Fruit fly (Drosophila melanogaster) whole organism, wandering third instar larva: ENCODE data around the gene stai.

Source experiments
- CrebA ChIP-seq: fragments of 200-800 bp; sonication (Bioruptor generic); optimal IDR thresholded peaks from 2 replicates; lab custom pipeline; 2016; ENCODE audit warnings: missing biosample characterization, mild to moderate bottlenecking, missing genetic modification characterization, borderline replicate concordance
- N ChIP-seq: fragments of >200 bp; optimal IDR thresholded peaks from 2 replicates; lab custom pipeline; 2018; ENCODE audit warnings: missing biosample characterization, missing external identifiers, missing genetic modification characterization
- OdsH ChIP-seq: fragments of 200-800 bp; sonication (Bioruptor generic); optimal IDR thresholded peaks from 2 replicates; lab custom pipeline; 2016; ENCODE audit warnings: missing biosample characterization, mild to moderate bottlenecking, missing genetic modification characterization
- dmrt93B ChIP-seq: fragments of 200-800 bp; sonication (Bioruptor generic); optimal IDR thresholded peaks from 2 replicates; lab custom pipeline; 2018; ENCODE audit warnings: missing biosample characterization, mild to moderate bottlenecking, missing genetic modification characterization
- ey ChIP-seq: fragments of 200-800 bp; sonication (Bioruptor generic); optimal IDR thresholded peaks from 2 replicates; lab custom pipeline; 2016; ENCODE audit warnings: missing biosample characterization, missing genetic modification characterization
- h ChIP-seq: fragments of 200-800 bp; sonication (Bioruptor generic); optimal IDR thresholded peaks from 3 replicates; lab custom pipeline; 2016; ENCODE audit warnings: missing biosample characterization, mild to moderate bottlenecking, missing genetic modification characterization
- pan ChIP-seq: fragments of >200 bp; optimal IDR thresholded peaks from 2 replicates; lab custom pipeline; 2017
- tai ChIP-seq: sonication (Bioruptor generic); optimal IDR thresholded peaks from 2 replicates; lab custom pipeline; 2016; ENCODE audit warnings: missing biosample characterization, missing genetic modification characterization
- woc ChIP-seq: sonication (Bioruptor generic); optimal IDR thresholded peaks from 2 replicates; lab custom pipeline; 2016; ENCODE audit warnings: missing biosample characterization, mild to moderate bottlenecking, missing genetic modification characterization

DNA sequence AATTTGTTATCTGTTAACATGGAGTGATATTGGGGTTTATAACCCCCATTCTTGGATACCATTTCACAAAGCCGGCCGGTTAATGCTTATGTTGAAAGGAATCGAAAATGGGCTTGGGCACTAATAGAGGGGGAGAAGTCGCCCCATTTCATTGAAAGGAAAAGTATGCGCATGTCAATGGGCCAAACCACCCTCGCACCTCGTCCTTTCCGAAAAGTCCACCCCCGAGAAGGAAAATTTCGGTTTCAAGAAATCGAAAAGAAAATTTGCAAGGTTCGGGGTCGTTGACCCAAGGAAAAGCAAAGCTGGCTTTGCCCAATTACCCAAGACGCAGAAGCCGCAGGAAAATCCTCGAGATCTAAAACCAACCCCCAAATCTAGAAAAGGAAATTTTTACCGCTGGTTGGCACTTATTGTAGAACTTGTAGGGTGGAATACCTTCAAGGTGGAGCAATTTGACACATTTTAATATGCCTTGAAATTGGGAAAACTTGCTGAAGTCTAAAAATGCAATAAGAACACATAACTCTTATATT, 23.3 kb upstream of the stai start:
- TF ChIP-seq tai (no peak), N (GFP tag; lab: Kevin White, UChicago) (no peak), CrebA (GFP tag; lab: Kevin White, UChicago) (no peak), OdsH (GFP tag; lab: Kevin White, UChicago) (no peak), woc (no peak), h (GFP tag; lab: Kevin White, UChicago) (no peak), ey (GFP tag; lab: Kevin White, UChicago) (no peak), pan (no peak), dmrt93B (GFP tag; lab: Kevin White, UChicago) (no peak)
